Fruit fly (Drosophila melanogaster) whole organism, embryonic: ENCODE measurements around the gene CG43446.

Experiments used
- ATbp ChIP-seq: fragments of 200-800 bp; sonication (Bioruptor generic); optimal IDR thresholded peaks from 2 replicates; lab custom pipeline; 2017; ENCODE audit warnings: missing biosample characterization, mild to moderate bottlenecking, missing genetic modification characterization, missing genetic modification reagents
- Adf1 ChIP-seq: fragments of 200-800 bp; sonication (Bioruptor generic); IDR thresholded peaks from 2 replicates; pipeline ENCODE4 v1.3.6; 2022; ENCODE audit warnings: missing biosample characterization, missing genetic modification characterization
- CG10431 ChIP-seq: fragments of 200-800 bp; sonication (Bioruptor generic); optimal IDR thresholded peaks from 3 replicates; lab custom pipeline; 2018; ENCODE audit warnings: missing biosample characterization, mild to moderate bottlenecking, missing genetic modification characterization
- CG10565 ChIP-seq: fragments of 200-800 bp; sonication (Bioruptor generic); optimal IDR thresholded peaks from 3 replicates; lab custom pipeline; 2016; ENCODE audit warnings: missing biosample characterization, mild to moderate bottlenecking, missing genetic modification characterization
- CG11723 ChIP-seq: fragments of 200-800 bp; sonication (Bioruptor generic); optimal IDR thresholded peaks from 2 replicates; lab custom pipeline; 2017; ENCODE audit warnings: missing biosample characterization, mild to moderate bottlenecking, missing genetic modification characterization
- CG13775 ChIP-seq: fragments of 200-800 bp; sonication (Bioruptor generic); optimal IDR thresholded peaks from 3 replicates; lab custom pipeline; 2017; ENCODE audit warnings: missing biosample characterization, mild to moderate bottlenecking, missing genetic modification characterization
- CG13894 ChIP-seq: fragments of 200-800 bp; sonication (Bioruptor generic); optimal IDR thresholded peaks from 3 replicates; lab custom pipeline; 2018; ENCODE audit warnings: missing biosample characterization, mild to moderate bottlenecking, missing genetic modification characterization, moderate library complexity
- CG18599 ChIP-seq: fragments of 200-800 bp; sonication (Bioruptor generic); optimal IDR thresholded peaks from 3 replicates; lab custom pipeline; 2017; ENCODE audit warnings: missing biosample characterization, missing genetic modification characterization, mild to moderate bottlenecking, moderate library complexity, missing genetic modification reagents
- CG34422 ChIP-seq: fragments of 200-800 bp; sonication (Bioruptor generic); IDR thresholded peaks from 3 replicates; pipeline ENCODE4 v1.3.6; 2022; ENCODE audit warnings: missing biosample characterization, missing genetic modification characterization
- CG3847 ChIP-seq: fragments of 200-800 bp; sonication (Bioruptor generic); IDR thresholded peaks from 2 replicates; pipeline ENCODE4 v1.3.6; 2022; ENCODE audit warnings: missing biosample characterization, missing genetic modification characterization
- Dbx ChIP-seq: fragments of 200-800 bp; sonication (Bioruptor generic); IDR thresholded peaks from 3 replicates; pipeline ENCODE4 v1.3.6; 2022; ENCODE audit warnings: missing biosample characterization, missing genetic modification characterization
- E2f1 ChIP-seq: fragments of 200-800 bp; sonication (Bioruptor generic); IDR thresholded peaks from 2 replicates; pipeline ENCODE4 v1.3.6; 2022; ENCODE audit warnings: missing biosample characterization, missing genetic modification characterization
- H2.0 ChIP-seq: fragments of 200-800 bp; sonication (Bioruptor generic); IDR thresholded peaks from 2 replicates; pipeline ENCODE4 v1.3.6; 2022; ENCODE audit warnings: missing biosample characterization, missing genetic modification characterization
- Med ChIP-seq: fragments of 200-800 bp; sonication (Bioruptor generic); peaks from one replicate; lab custom pipeline; 2016; ENCODE audit warnings: missing biosample characterization, missing genetic modification characterization, mild to moderate bottlenecking, inconsistent platforms, moderate library complexity
- Opbp ChIP-seq: fragments of 200-800 bp; sonication (Bioruptor generic); IDR thresholded peaks from 3 replicates; pipeline ENCODE4 v1.3.6; 2022; ENCODE audit warnings: missing biosample characterization, missing genetic modification characterization; ENCODE audit not compliant: partially characterized antibody
- Sox100B ChIP-seq: fragments of 200-800 bp; sonication (Bioruptor generic); optimal IDR thresholded peaks from 3 replicates; lab custom pipeline; 2018; ENCODE audit warnings: missing biosample characterization, mild to moderate bottlenecking, missing genetic modification characterization
- Trl ChIP-seq, 3 experiments: fragments of >200 bp in 2 of 3; fragments of 200-800 bp in 1 of 3; sonication (Bioruptor generic) in 1 of 3; optimal IDR thresholded peaks; 2 replicates in 1 of 3; 3 replicates in 2 of 3; lab custom pipeline; 2016 to 2017; ENCODE audit warnings: missing biosample characterization in 1 of 3, missing genetic modification characterization in 1 of 3
- Vsx1 ChIP-seq: fragments of 200-800 bp; sonication (Bioruptor generic); optimal IDR thresholded peaks from 2 replicates; lab custom pipeline; 2017; ENCODE audit warnings: missing biosample characterization, mild to moderate bottlenecking, missing genetic modification characterization, missing genetic modification reagents
- ac ChIP-seq: fragments of 200-800 bp; sonication (Bioruptor generic); optimal IDR thresholded peaks from 3 replicates; lab custom pipeline; 2017; ENCODE audit warnings: missing biosample characterization, mild to moderate bottlenecking, missing genetic modification characterization
- bbx ChIP-seq: fragments of 200-800 bp; sonication (Bioruptor generic); IDR thresholded peaks from 2 replicates; pipeline ENCODE4 v1.3.6; 2022; ENCODE audit warnings: missing biosample characterization, missing genetic modification characterization; ENCODE audit not compliant: partially characterized antibody
- bigmax ChIP-seq: fragments of 200-800 bp; sonication (Bioruptor generic); optimal IDR thresholded peaks from 2 replicates; lab custom pipeline; 2018; ENCODE audit warnings: missing biosample characterization, mild to moderate bottlenecking, missing genetic modification characterization
- chinmo ChIP-seq: fragments of 200-800 bp; sonication (Bioruptor generic); IDR thresholded peaks from 4 replicates; pipeline ENCODE4 v1.3.6; 2022; ENCODE audit warnings: missing biosample characterization, missing genetic modification characterization; ENCODE audit not compliant: partially characterized antibody
- chm ChIP-seq: fragments of 200-800 bp; sonication (Bioruptor generic); IDR thresholded peaks from 2 replicates; pipeline ENCODE4 v1.3.6; 2022; ENCODE audit warnings: missing biosample characterization, missing genetic modification characterization
- corto ChIP-seq: fragments of 200-800 bp; sonication (Bioruptor generic); optimal IDR thresholded peaks from 2 replicates; lab custom pipeline; 2016; ENCODE audit warnings: missing biosample characterization, mild to moderate bottlenecking, missing genetic modification characterization, moderate library complexity
- crol ChIP-seq: fragments of 200-800 bp; sonication (Bioruptor generic); IDR thresholded peaks from 2 replicates; pipeline ENCODE4 v1.3.6; 2022; ENCODE audit warnings: missing biosample characterization, missing genetic modification characterization
- hb ChIP-seq: fragments of 200-800 bp; sonication (Bioruptor generic); IDR thresholded peaks from 3 replicates; pipeline ENCODE4 v1.3.6; 2022; ENCODE audit warnings: missing biosample characterization, missing genetic modification characterization; ENCODE audit not compliant: partially characterized antibody
- hbn ChIP-seq: fragments of 200-800 bp; sonication (Bioruptor generic); IDR thresholded peaks from 2 replicates; pipeline ENCODE4 v1.3.6; 2022; ENCODE audit warnings: missing biosample characterization, missing genetic modification characterization; ENCODE audit not compliant: partially characterized antibody
- klu ChIP-seq: fragments of 200-800 bp; sonication (Bioruptor generic); IDR thresholded peaks from 2 replicates; pipeline ENCODE4 v1.3.6; 2022; ENCODE audit warnings: missing biosample characterization, missing genetic modification characterization
- lab ChIP-seq: fragments of 200-800 bp; sonication (Bioruptor generic); optimal IDR thresholded peaks from 3 replicates; lab custom pipeline; 2017; ENCODE audit warnings: missing biosample characterization, missing genetic modification characterization, mild to moderate bottlenecking, moderate library complexity, missing genetic modification reagents
- nerfin-1 ChIP-seq: fragments of 200-800 bp; sonication (Bioruptor generic); optimal IDR thresholded peaks from 3 replicates; lab custom pipeline; 2019; ENCODE audit warnings: missing biosample characterization, mild to moderate bottlenecking, missing genetic modification characterization, moderate library complexity
- rib ChIP-seq: fragments of 200-800 bp; sonication (Bioruptor generic); IDR thresholded peaks from 2 replicates; pipeline ENCODE4 v1.3.6; 2022; ENCODE audit warnings: missing biosample characterization, missing genetic modification characterization
- scrt ChIP-seq: fragments of 200-800 bp; sonication (Bioruptor generic); optimal IDR thresholded peaks from 2 replicates; lab custom pipeline; 2018; ENCODE audit warnings: missing biosample characterization, mild to moderate bottlenecking, missing genetic modification characterization, moderate library complexity
- sisA ChIP-seq: fragments of 200-800 bp; sonication (Bioruptor generic); IDR thresholded peaks from 2 replicates; pipeline ENCODE4 v1.3.6; 2022; ENCODE audit warnings: missing biosample characterization, missing genetic modification characterization
- so ChIP-seq: fragments of 200-800 bp; sonication (Bioruptor generic); IDR thresholded peaks from 3 replicates; pipeline ENCODE4 v1.3.6; 2022; ENCODE audit warnings: missing biosample characterization, missing genetic modification characterization
- zfh1 ChIP-seq: fragments of 200-800 bp; sonication (Bioruptor generic); IDR thresholded peaks from 3 replicates; pipeline ENCODE4 v1.3.6; 2022; ENCODE audit warnings: missing biosample characterization, missing genetic modification characterization

The CG43446 gene

dm6 chr3R:20958599-20959150 lies 29.1 kb downstream of the CG43446 start:
- TF ChIP-seq klu (GFP tag; lab: Robert Waterston, UW) (no peak), CG11723 (GFP tag; lab: Kevin White, UChicago) (no peak), nerfin-1 (tag; lab: Kevin White, UChicago) (peak; percentile 64), Vsx1 (GFP tag; lab: Kevin White, UChicago) (no peak), H2.0 (GFP tag; lab: Robert Waterston, UW) (no peak), corto (GFP tag; lab: Kevin White, UChicago) (no peak), Adf1 (GFP tag; lab: Robert Waterston, UW) (peak; percentile 27; the same call in 1 of the 2 replicates), rib (GFP tag; lab: Robert Waterston, UW) (no peak), chinmo (0 out of 4 replicates have a peak, but pooled peaks have one; percentile 67), crol (GFP tag; lab: Robert Waterston, UW) (0 out of 2 replicates have a peak, but pooled peaks have one; percentile 25), CG10565 (GFP tag; lab: Kevin White, UChicago) (no peak), Med (GFP tag; lab: Kevin White, UChicago) (peak; percentile 50), CG18599 (GFP tag; lab: Kevin White, UChicago) (peak; percentile 2), Opbp (GFP tag; lab: Robert Waterston, UW) (0 out of 3 replicates have a peak, but pooled peaks have one; percentile 23), CG13775 (no peak), Trl (optimal IDR thresholded peaks at IDR 0.05; lab: Kevin White, UChicago) (peak; percentile 26 to 68), Trl (GFP tag; optimal IDR thresholded peaks at IDR 0.05; lab: Kevin White, UChicago) (no peak), Sox100B (no peak), sisA (GFP tag; lab: Robert Waterston, UW) (no peak), ac (GFP tag; lab: Kevin White, UChicago) (no peak), hb (GFP tag; lab: Robert Waterston, UW) (peak; percentile 20; the same call in 1 of the 3 replicates), CG13894 (tag; lab: Kevin White, UChicago) (peak; percentile 53), bbx (GFP tag; lab: Robert Waterston, UW) (peak; percentile 34; the same call in 1 of the 2 replicates), CG34422 (GFP tag; lab: Robert Waterston, UW) (peak; percentile 20; the same call in 1 of the 3 replicates), CG3847 (GFP tag; lab: Robert Waterston, UW) (0 out of 2 replicates have a peak, but pooled peaks have one; percentile 8), ATbp (GFP tag; lab: Kevin White, UChicago) (no peak), CG10431 (GFP tag; lab: Kevin White, UChicago) (no peak), bigmax (GFP tag; lab: Kevin White, UChicago) (no peak), so (GFP tag; lab: Robert Waterston, UW) (no peak), chm (GFP tag; lab: Robert Waterston, UW) (0 out of 2 replicates have a peak, but pooled peaks have one; percentile 30), Dbx (GFP tag; lab: Robert Waterston, UW) (0 out of 3 replicates have a peak, but pooled peaks have one; percentile 26), scrt (GFP tag; lab: Kevin White, UChicago) (peak; percentile 12), E2f1 (no peak), zfh1 (GFP tag; lab: Robert Waterston, UW) (peak; percentile 43; the same call in 1 of the 3 replicates), lab (GFP tag; lab: Kevin White, UChicago) (peak; percentile 13), hbn (GFP tag; lab: Robert Waterston, UW) (no peak)
